ENCODE assay signal across 1 worm cellular context in genomic region chrIV:2805525-2805924, ce11.
A peak's percentile ranks its signal among the peaks of the same experiment; 100 is the strongest.
TF ChIP-seq lines count a peak whose summit lies in the region.

Y54G2A.45 (plus strand) TSS chrIV:2805857.

TF ChIP-seq in whole organism, L4 larva, 104 proteins besides CTCF, POLR2A, EP300 and RAD21 (continued from another document):
- TF ChIP-seq F49E8.2 (tag; optimal IDR thresholded peaks at IDR 0.05; lab: Kevin White, UChicago; ENCODE audit: borderline replicate concordance) (peak; percentile 78), fos-1 (tag; optimal IDR thresholded peaks at IDR 0.05; lab: Kevin White, UChicago) (no peak), nhr-10 (tag; optimal IDR thresholded peaks at IDR 0.05; lab: Kevin White, UChicago) (no peak), snpc-1.2 (GFP tag; IDR thresholded peaks at IDR 0.05; lab: Robert Waterston, UW) (peak; percentile 78), saeg-2 (GFP tag; IDR thresholded peaks at IDR 0.05; lab: Robert Waterston, UW) (peak; percentile 74; the same call in 1 of the 2 replicates), aly-2 (tag; optimal IDR thresholded peaks at IDR 0.05; lab: Kevin White, UChicago) (no peak), egl-27 (tag; optimal IDR thresholded peaks at IDR 0.05; lab: Kevin White, UChicago) (no peak), madf-5 (GFP tag; IDR thresholded peaks at IDR 0.05; lab: Robert Waterston, UW) (peak; percentile 47 to 76; a peak in 3 of 4 replicates), Y105C5A.15 (GFP tag; IDR thresholded peaks at IDR 0.05; lab: Robert Waterston, UW) (no peak), dve-1 (tag; optimal IDR thresholded peaks at IDR 0.05; lab: Kevin White, UChicago; ENCODE audit: insufficient read depth) (peak; percentile 88), R02D3.7 (tag; optimal IDR thresholded peaks at IDR 0.05; lab: Kevin White, UChicago) (peak; percentile 2), ceh-32 (tag; optimal IDR thresholded peaks at IDR 0.05; lab: Kevin White, UChicago; ENCODE audit: poor library complexity) (no peak), set-16 (GFP tag; IDR thresholded peaks at IDR 0.05; lab: Robert Waterston, UW) (no peak), egl-43 (GFP tag; IDR thresholded peaks at IDR 0.05; lab: Robert Waterston, UW) (peak; percentile 82), ZK337.2 (GFP tag; IDR thresholded peaks at IDR 0.05; lab: Robert Waterston, UW) (peak; percentile 51; the same call in 1 of the 2 replicates), aha-1 (tag; lab: Kevin White, UChicago) (peak; percentile 70), php-3 (GFP tag; IDR thresholded peaks at IDR 0.05; lab: Robert Waterston, UW) (peak; percentile 78), F10B5.3 (tag; optimal IDR thresholded peaks at IDR 0.05; lab: Kevin White, UChicago) (peak; percentile 58), pqm-1 (tag; optimal IDR thresholded peaks at IDR 0.05; lab: Kevin White, UChicago) (peak; percentile 90), dmd-8 (GFP tag; IDR thresholded peaks at IDR 0.05; lab: Robert Waterston, UW) (peak; percentile 77; the same call in 1 of the 2 replicates), fkh-10 (GFP tag; optimal IDR thresholded peaks at IDR 0.05; lab: Kevin White, UChicago) (no peak), F44E2.7 (GFP tag; IDR thresholded peaks at IDR 0.05; lab: Robert Waterston, UW) (0 out of 2 replicates have a peak, but pooled peaks have one; percentile 28), dmd-6 (GFP tag; IDR thresholded peaks at IDR 0.05; lab: Robert Waterston, UW) (peak; percentile 87), D1046.2 (GFP tag; IDR thresholded peaks at IDR 0.05; lab: Robert Waterston, UW) (peak; percentile 88), jun-1 (tag; optimal IDR thresholded peaks at IDR 0.05; lab: Kevin White, UChicago) (no peak), zip-2 (tag; optimal IDR thresholded peaks at IDR 0.05; lab: Kevin White, UChicago) (peak; percentile 65), lin-15B (tag; optimal IDR thresholded peaks at IDR 0.05; lab: Kevin White, UChicago) (no peak), spr-3 (GFP tag; optimal IDR thresholded peaks at IDR 0.05; lab: Kevin White, UChicago) (peak; percentile 62), F26F4.8 (GFP tag; conservative IDR thresholded peaks at IDR 0.05; lab: Robert Waterston, UW) (peak; percentile 90), unc-62 (GFP tag; optimal IDR thresholded peaks at IDR 0.05 in 1 of 2; lab: Kevin White, UChicago) (no peak), unc-62 (tag; optimal IDR thresholded peaks at IDR 0.05; lab: Kevin White, UChicago) (no peak), vab-7 (GFP tag; IDR thresholded peaks at IDR 0.05; lab: Robert Waterston, UW) (peak; percentile 84), hmg-1.1 (GFP tag; IDR thresholded peaks at IDR 0.05; lab: Robert Waterston, UW) (peak; percentile 63; the same call in 1 of the 2 replicates), nhr-6 (tag; optimal IDR thresholded peaks at IDR 0.05; lab: Kevin White, UChicago) (peak; percentile 3), nhr-76 (tag; optimal IDR thresholded peaks at IDR 0.05; lab: Kevin White, UChicago) (no peak), lir-3 (tag; optimal IDR thresholded peaks at IDR 0.05; lab: Kevin White, UChicago) (peak; percentile 48), daf-8 (GFP tag; IDR thresholded peaks at IDR 0.05; lab: Robert Waterston, UW) (no peak), duxl-1 (tag; optimal IDR thresholded peaks at IDR 0.05; lab: Kevin White, UChicago; ENCODE audit: poor library complexity) (peak; percentile 38), ceh-62 (tag; optimal IDR thresholded peaks at IDR 0.05; lab: Kevin White, UChicago) (no peak), nhr-48 (tag; optimal IDR thresholded peaks at IDR 0.05; lab: Kevin White, UChicago) (peak; percentile 84), mep-1 (tag; optimal IDR thresholded peaks at IDR 0.05; lab: Kevin White, UChicago) (peak; percentile 78), zfp-2 (tag; optimal IDR thresholded peaks at IDR 0.05; lab: Kevin White, UChicago) (peak; percentile 8), zfp-3 (GFP tag; conservative IDR thresholded peaks at IDR 0.05; lab: Robert Waterston, UW) (no peak), rbr-2 (tag; optimal IDR thresholded peaks at IDR 0.05; lab: Kevin White, UChicago) (peak; percentile 51), lin-13 (GFP tag; optimal IDR thresholded peaks at IDR 0.05; lab: Kevin White, UChicago) (peak; percentile 87), sdz-12 (GFP tag; optimal IDR thresholded peaks at IDR 0.05; lab: Kevin White, UChicago) (no peak), nhr-77 (tag; optimal IDR thresholded peaks at IDR 0.05; lab: Kevin White, UChicago) (peak; percentile 15), hif-1 (tag; optimal IDR thresholded peaks at IDR 0.05; lab: Kevin White, UChicago) (peak in 1 of 2 experiments; percentile 57)
